Worm (Caenorhabditis elegans) whole organism, L2 larva: Measurements from ENCODE around the gene T24C4.3.
A peak's percentile ranks its signal among the peaks of the same experiment; 100 is the strongest.

Experiments
- C34F6.9 ChIP-seq: fragments of 150-350 bp; optimal IDR thresholded peaks from 2 replicates; lab custom pipeline; 2014; ENCODE audit warnings: missing biosample characterization, missing genetic modification characterization
- F13H6.1 ChIP-seq: sonication (generic microtip); optimal IDR thresholded peaks from 2 replicates; lab custom pipeline; 2016; ENCODE audit warnings: missing genetic modification characterization, missing compliant biosample characterization
- R02D3.7 ChIP-seq: fragments of 150-350 bp; optimal IDR thresholded peaks from 2 replicates; lab custom pipeline; 2014; ENCODE audit warnings: missing biosample characterization, missing genetic modification characterization
- Y55F3AM.14 ChIP-seq: fragments of 200-800 bp; sonication (Bioruptor generic); optimal IDR thresholded peaks from 2 replicates; lab custom pipeline; 2018; ENCODE audit warnings: mild to moderate bottlenecking, missing genetic modification characterization, missing compliant biosample characterization
- alr-1 ChIP-seq: fragments of 150-350 bp; optimal IDR thresholded peaks from 2 replicates; lab custom pipeline; 2014; ENCODE audit warnings: missing biosample characterization, missing genetic modification characterization
- aly-2 ChIP-seq: fragments of 150-350 bp; optimal IDR thresholded peaks from 2 replicates; lab custom pipeline; 2014; ENCODE audit warnings: missing biosample characterization, missing genetic modification characterization
- ama-1 ChIP-seq: fragments of 150-350 bp; optimal IDR thresholded peaks from 2 replicates; lab custom pipeline; 2018; ENCODE audit warnings: inconsistent platforms
- blmp-1 ChIP-seq: sonication (generic microtip); optimal IDR thresholded peaks from 2 replicates; lab custom pipeline; 2017; ENCODE audit warnings: missing genetic modification characterization, mild to moderate bottlenecking, missing compliant biosample characterization, antibody characterized with exemption, moderate library complexity; ENCODE audit not compliant: insufficient read depth
- ceh-16 ChIP-seq: fragments of 150-350 bp; optimal IDR thresholded peaks from 2 replicates; lab custom pipeline; 2014; ENCODE audit warnings: missing biosample characterization, missing genetic modification characterization
- ceh-82 ChIP-seq: fragments of 150-350 bp; optimal IDR thresholded peaks from 2 replicates; lab custom pipeline; 2014; ENCODE audit warnings: missing biosample characterization, missing genetic modification characterization
- crh-2 ChIP-seq: sonication (generic microtip); optimal IDR thresholded peaks from 2 replicates; lab custom pipeline; 2017; ENCODE audit warnings: missing biosample characterization, missing genetic modification characterization
- dmd-4 ChIP-seq: sonication (generic microtip); optimal IDR thresholded peaks from 2 replicates; lab custom pipeline; 2017; ENCODE audit warnings: missing biosample characterization, missing genetic modification characterization
- egl-27 ChIP-seq: sonication (generic microtip); optimal IDR thresholded peaks from 3 replicates; lab custom pipeline; 2017; ENCODE audit warnings: missing biosample characterization, missing genetic modification reagents, missing genetic modification characterization
- elt-1 ChIP-seq: fragments of 150-350 bp; optimal IDR thresholded peaks from 2 replicates; lab custom pipeline; 2014; ENCODE audit warnings: missing biosample characterization, missing genetic modification characterization
- elt-3 ChIP-seq: sonication (generic microtip); optimal IDR thresholded peaks from 2 replicates; lab custom pipeline; 2017; ENCODE audit warnings: missing biosample characterization, missing genetic modification characterization
- fos-1 ChIP-seq: fragments of 150-350 bp; optimal IDR thresholded peaks from 2 replicates; lab custom pipeline; 2014; ENCODE audit warnings: missing biosample characterization, missing genetic modification characterization
- gmeb-1 ChIP-seq: fragments of 150-350 bp; optimal IDR thresholded peaks from 2 replicates; lab custom pipeline; 2014; ENCODE audit warnings: missing biosample characterization, missing genetic modification characterization
- lin-11 ChIP-seq: fragments of 150-350 bp; sonication (generic microtip); optimal IDR thresholded peaks from 2 replicates; lab custom pipeline; 2014; ENCODE audit warnings: missing biosample characterization, missing genetic modification characterization, inconsistent platforms, mixed read lengths
- lin-13 ChIP-seq: fragments of 150-350 bp; optimal IDR thresholded peaks from 2 replicates; lab custom pipeline; 2014; ENCODE audit warnings: missing biosample characterization, missing genetic modification reagents, missing genetic modification characterization
- lin-39 ChIP-seq: fragments of 150-350 bp; optimal IDR thresholded peaks from 2 replicates; lab custom pipeline; 2014; ENCODE audit warnings: missing biosample characterization, missing genetic modification reagents, missing genetic modification characterization
- lsy-2 ChIP-seq, 2 experiments: fragments of 150-350 bp in 1 of 2; sonication (generic microtip) in 1 of 2; optimal IDR thresholded peaks; 2 replicates each; lab custom pipeline; 2014 to 2017; ENCODE audit warnings: missing biosample characterization in 2 of 2, missing genetic modification characterization in 2 of 2
- mab-5 ChIP-seq: fragments of 150-350 bp; optimal IDR thresholded peaks from 2 replicates; lab custom pipeline; 2014; ENCODE audit warnings: missing biosample characterization, missing genetic modification characterization
- mdl-1 ChIP-seq, 2 experiments: fragments of 150-350 bp in 1 of 2; sonication (generic microtip) in 1 of 2; optimal IDR thresholded peaks; 2 replicates each; lab custom pipeline; 2017; ENCODE audit warnings: missing biosample characterization in 2 of 2, missing genetic modification characterization in 2 of 2
- nhr-129 ChIP-seq: fragments of 150-350 bp; optimal IDR thresholded peaks from 2 replicates; lab custom pipeline; 2014; ENCODE audit warnings: missing biosample characterization, missing genetic modification characterization
- nhr-21 ChIP-seq: fragments of 150-350 bp; optimal IDR thresholded peaks from 2 replicates; lab custom pipeline; 2014; ENCODE audit warnings: missing biosample characterization, missing genetic modification characterization
- nhr-237 ChIP-seq: fragments of 150-350 bp; optimal IDR thresholded peaks from 2 replicates; lab custom pipeline; 2014; ENCODE audit warnings: missing biosample characterization, missing genetic modification characterization
- nhr-25 ChIP-seq: fragments of 150-350 bp; sonication (generic microtip); optimal IDR thresholded peaks from 3 replicates; lab custom pipeline; 2014; ENCODE audit warnings: missing biosample characterization, missing genetic modification characterization
- nhr-6 ChIP-seq: fragments of 150-350 bp; optimal IDR thresholded peaks from 2 replicates; lab custom pipeline; 2014; ENCODE audit warnings: missing biosample characterization, missing genetic modification characterization
- nhr-77 ChIP-seq: fragments of 150-350 bp; optimal IDR thresholded peaks from 2 replicates; lab custom pipeline; 2014; ENCODE audit warnings: missing biosample characterization, missing genetic modification characterization
- peb-1 ChIP-seq: fragments of 150-350 bp; optimal IDR thresholded peaks from 2 replicates; lab custom pipeline; 2014; ENCODE audit warnings: missing biosample characterization, missing genetic modification characterization
- sem-4 ChIP-seq: fragments of 150-350 bp; optimal IDR thresholded peaks from 2 replicates; lab custom pipeline; 2014; ENCODE audit warnings: missing biosample characterization, missing genetic modification reagents, missing genetic modification characterization
- skn-1 ChIP-seq: sonication (generic microtip); optimal IDR thresholded peaks from 2 replicates; lab custom pipeline; 2017; ENCODE audit warnings: missing biosample characterization, missing genetic modification characterization
- sma-3 ChIP-seq: sonication (generic microtip); optimal IDR thresholded peaks from 2 replicates; lab custom pipeline; 2016; ENCODE audit warnings: missing genetic modification reagents, missing genetic modification characterization, missing compliant biosample characterization
- sma-9 ChIP-seq, 2 experiments: fragments of 150-350 bp in 1 of 2; sonication (generic microtip) in 1 of 2; optimal IDR thresholded peaks; 2 replicates each; lab custom pipeline; 2014 to 2016; ENCODE audit warnings: missing genetic modification characterization in 2 of 2, mild to moderate bottlenecking in 1 of 2, missing biosample characterization in 1 of 2, missing compliant biosample characterization in 1 of 2, missing genetic modification reagents in 1 of 2, moderate library complexity in 1 of 2
- snpc-4 ChIP-seq: fragments of 150-350 bp; optimal IDR thresholded peaks from 2 replicates; lab custom pipeline; 2014; ENCODE audit warnings: missing biosample characterization, missing genetic modification characterization
- unc-55 ChIP-seq: fragments of 150-350 bp; sonication (generic microtip); optimal IDR thresholded peaks from 3 replicates; lab custom pipeline; 2014; ENCODE audit warnings: missing biosample characterization, missing genetic modification reagents, missing genetic modification characterization
- unc-62 ChIP-seq: fragments of 150-350 bp; optimal IDR thresholded peaks from 2 replicates; lab custom pipeline; 2014; ENCODE audit warnings: missing biosample characterization, missing genetic modification reagents, missing genetic modification characterization
- zag-1 ChIP-seq: fragments of 150-350 bp; optimal IDR thresholded peaks from 2 replicates; lab custom pipeline; 2014; ENCODE audit warnings: missing biosample characterization, missing genetic modification characterization
- ztf-1 ChIP-seq: fragments of 200-800 bp; sonication (Bioruptor generic); conservative IDR thresholded peaks from 2 replicates; pipeline ENCODE4 v1.3.6; 2022; ENCODE audit warnings: missing genetic modification characterization, missing compliant biosample characterization
- ztf-11 ChIP-seq: sonication (generic microtip); optimal IDR thresholded peaks from 2 replicates; lab custom pipeline; 2017; ENCODE audit warnings: missing biosample characterization, missing genetic modification characterization
- ztf-4 ChIP-seq: fragments of 150-350 bp; optimal IDR thresholded peaks from 2 replicates; lab custom pipeline; 2014; ENCODE audit warnings: missing biosample characterization, missing genetic modification characterization

Gene T24C4.3

DNA sequence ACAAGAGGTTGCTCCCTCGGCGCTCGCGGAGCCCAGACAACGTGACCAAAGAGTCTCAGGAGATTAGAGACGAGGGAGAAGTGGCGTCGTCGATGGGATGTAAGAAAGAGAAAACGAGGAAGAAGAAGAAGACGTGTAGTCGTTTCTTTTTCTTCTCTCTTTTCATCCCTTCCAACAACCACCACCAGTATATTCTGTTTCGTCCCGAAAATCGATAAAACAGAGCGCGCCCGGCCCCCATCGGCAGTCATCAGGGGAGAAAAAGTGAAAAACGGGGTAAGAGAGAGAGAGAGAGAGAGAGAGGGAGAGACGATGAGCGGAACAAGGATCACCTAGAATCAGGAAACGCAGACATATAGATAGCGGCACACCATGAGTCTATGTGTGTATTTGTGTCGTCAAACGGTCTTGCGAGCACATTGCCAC lies 15.6 kb upstream of the T24C4.3 start:
- TF ChIP-seq Y55F3AM.14 (GFP tag; lab: Kevin White, UChicago) = peak; percentile 71
- TF ChIP-seq alr-1 (tag; lab: Kevin White, UChicago) = no peak
- no peak for TF ChIP-seq R02D3.7 (tag; lab: Kevin White, UChicago)
- no peak for TF ChIP-seq egl-27
- peak; percentile 80 for TF ChIP-seq blmp-1
- no peak for TF ChIP-seq aly-2 (tag; lab: Kevin White, UChicago)
- no peak for TF ChIP-seq skn-1 (tag; lab: Kevin White, UChicago)
- no peak for TF ChIP-seq nhr-237 (tag; lab: Kevin White, UChicago)
- TF ChIP-seq unc-62 (GFP tag; lab: Kevin White, UChicago) = no peak
- TF ChIP-seq ceh-82 (tag; lab: Kevin White, UChicago) = no peak
- TF ChIP-seq sma-9 (GFP tag; optimal IDR thresholded peaks at IDR 0.05; lab: Kevin White, UChicago) = peak; percentile 68
- no peak for TF ChIP-seq sma-9 (tag; optimal IDR thresholded peaks at IDR 0.05; lab: Kevin White, UChicago)
- TF ChIP-seq ztf-1 = no peak
- no peak for TF ChIP-seq elt-3 (tag; lab: Kevin White, UChicago)
- peak; percentile 72 for TF ChIP-seq F13H6.1
- peak; percentile 23 for TF ChIP-seq ztf-4 (tag; lab: Kevin White, UChicago)
- TF ChIP-seq nhr-25 (tag; lab: Kevin White, UChicago) = no peak
- peak; percentile 68 for TF ChIP-seq sem-4 (tag; lab: Kevin White, UChicago)
- no peak for TF ChIP-seq dmd-4 (tag; lab: Kevin White, UChicago)
- TF ChIP-seq lin-11 (tag; lab: Kevin White, UChicago) = peak; percentile 73
- peak; percentile 28 for TF ChIP-seq zag-1 (tag; lab: Kevin White, UChicago)
- TF ChIP-seq nhr-129 (tag; lab: Kevin White, UChicago) = peak; percentile 73
- no peak for TF ChIP-seq ceh-16 (tag; lab: Kevin White, UChicago)
- TF ChIP-seq fos-1 (tag; lab: Kevin White, UChicago) = peak; percentile 43
- TF ChIP-seq nhr-6 (tag; lab: Kevin White, UChicago) = peak; percentile 53
- peak; percentile 55 for TF ChIP-seq lin-13
- no peak for TF ChIP-seq peb-1 (tag; lab: Kevin White, UChicago)
- peak; percentile 64 to 78 for TF ChIP-seq lsy-2 (tag; optimal IDR thresholded peaks at IDR 0.05; lab: Kevin White, UChicago)
- no peak for TF ChIP-seq snpc-4 (tag; lab: Kevin White, UChicago)
- TF ChIP-seq gmeb-1 = peak; percentile 53
- TF ChIP-seq nhr-21 (tag; lab: Kevin White, UChicago) = peak; percentile 26
- peak; percentile 40 for TF ChIP-seq sma-3
- TF ChIP-seq crh-2 (tag; lab: Kevin White, UChicago) = peak; percentile 90
- TF ChIP-seq lin-39 (tag; lab: Kevin White, UChicago) = no peak
- TF ChIP-seq ama-1 (lab: Kevin White, UChicago) = no peak
- TF ChIP-seq elt-1 (tag; lab: Kevin White, UChicago) = no peak
- peak; percentile 79 for TF ChIP-seq C34F6.9 (tag; lab: Kevin White, UChicago)
- peak; percentile 93 for TF ChIP-seq unc-55 (GFP tag; lab: Kevin White, UChicago)
- TF ChIP-seq nhr-77 = no peak
- TF ChIP-seq mab-5 (tag; lab: Kevin White, UChicago) = peak; percentile 72
- TF ChIP-seq mdl-1 (tag; optimal IDR thresholded peaks at IDR 0.05; lab: Kevin White, UChicago) = peak; percentile 12 to 72

ce11 chrIII:886726-887125 lies 14.5 kb upstream of the T24C4.3 start, which contains the start of gene zer-1:
zer-1 (minus strand) TSS chrIII:886793.
- no peak for TF ChIP-seq elt-1 (tag; lab: Kevin White, UChicago)
- TF ChIP-seq crh-2 (tag; lab: Kevin White, UChicago) = peak; percentile 8
- no peak for TF ChIP-seq ztf-11 (tag; lab: Kevin White, UChicago)
- TF ChIP-seq ceh-16 (tag; lab: Kevin White, UChicago) = no peak
- TF ChIP-seq Y55F3AM.14 (GFP tag; lab: Kevin White, UChicago) = no peak
- peak; percentile 67 for TF ChIP-seq blmp-1
- TF ChIP-seq snpc-4 (tag; lab: Kevin White, UChicago) = no peak
- TF ChIP-seq nhr-77 = no peak
- TF ChIP-seq, all 48 proteins: peak for 2
